Fruit fly (Drosophila melanogaster): Measurements from ENCODE around the gene Sfp84E.

The Sfp84E gene

DNA sequence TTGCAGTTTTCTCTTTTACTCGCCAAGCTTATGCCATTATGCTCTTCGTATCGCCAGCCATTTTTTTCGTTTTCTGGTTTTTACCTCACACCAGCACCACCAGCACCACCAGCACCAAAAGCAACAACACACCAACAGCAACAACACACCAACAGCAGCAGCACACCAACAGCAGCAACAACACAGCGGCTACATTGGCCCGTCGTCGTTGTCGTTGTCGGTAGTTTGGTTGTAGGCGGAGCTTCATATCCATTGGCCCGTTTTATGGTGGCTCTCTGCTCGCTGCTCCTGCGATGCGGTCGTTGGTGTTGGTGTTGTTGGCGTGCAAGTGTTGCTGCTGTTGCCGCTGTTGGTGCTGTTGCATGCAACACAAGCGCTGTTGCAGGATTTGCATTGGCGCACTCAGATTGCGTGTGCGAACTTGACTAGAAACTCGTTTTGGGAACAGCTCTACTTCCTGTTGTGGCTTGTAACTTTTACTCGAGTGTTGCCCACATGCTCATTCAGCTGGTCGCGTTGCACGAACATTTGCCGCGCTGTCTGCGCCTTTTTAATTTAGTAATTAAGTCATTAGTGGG, 43.2 kb downstream of the Sfp84E start (continued):
- TF ChIP-seq CG15073 (GFP tag; optimal IDR thresholded peaks at IDR 0.05) (no peak), CG15479 (GFP tag; optimal IDR thresholded peaks at IDR 0.05) (no peak), Ets97D (GFP tag; optimal IDR thresholded peaks at IDR 0.05) (no peak), crp (GFP tag; optimal IDR thresholded peaks at IDR 0.05) (no peak), hkb (optimal IDR thresholded peaks at IDR 0.05) (no peak), hkb (GFP tag; IDR thresholded peaks at IDR 0.05) (no peak), maf-S (GFP tag; optimal IDR thresholded peaks at IDR 0.05) (no peak), Fer3 (tag; optimal IDR thresholded peaks at IDR 0.05) (no peak), gcm (GFP tag; optimal IDR thresholded peaks at IDR 0.05) (no peak), CG2889 (GFP tag; IDR thresholded peaks at IDR 0.05) (no peak), repo (GFP tag; optimal IDR thresholded peaks at IDR 0.05) (no peak), Max (GFP tag; optimal IDR thresholded peaks at IDR 0.05) (no peak), CG2120 (GFP tag; optimal IDR thresholded peaks at IDR 0.05) (no peak), CG9727 (GFP tag; optimal IDR thresholded peaks at IDR 0.05) (no peak), CG32772 (GFP tag; IDR thresholded peaks at IDR 0.05) (no peak), h (optimal IDR thresholded peaks at IDR 0.05) (no peak), bab2 (GFP tag; optimal IDR thresholded peaks at IDR 0.05) (no peak), CG18011 (GFP tag; optimal IDR thresholded peaks at IDR 0.05) (no peak), exex (tag; optimal IDR thresholded peaks at IDR 0.05) (no peak), bsh (GFP tag; optimal IDR thresholded peaks at IDR 0.05) (no peak), fd64A (GFP tag; optimal IDR thresholded peaks at IDR 0.05) (no peak), twi (tag; optimal IDR thresholded peaks at IDR 0.05) (no peak), mld (GFP tag; IDR thresholded peaks at IDR 0.05; ENCODE audit: partially characterized antibody) (no peak), sc (optimal IDR thresholded peaks at IDR 0.05) (no peak), sc (GFP tag; optimal IDR thresholded peaks at IDR 0.05) (no peak), nom (GFP tag; optimal IDR thresholded peaks at IDR 0.05) (peak; percentile 23), CG3726 (GFP tag; IDR thresholded peaks at IDR 0.05) (no peak), ind (GFP tag; optimal IDR thresholded peaks at IDR 0.05) (no peak), tx (GFP tag; optimal IDR thresholded peaks at IDR 0.05) (no peak), sim (GFP tag; IDR thresholded peaks at IDR 0.05) (no peak), CG8281 (tag; optimal IDR thresholded peaks at IDR 0.05) (no peak), Aef1 (GFP tag; IDR thresholded peaks at IDR 0.05) (peak; percentile 70), CG11093 (GFP tag; IDR thresholded peaks at IDR 0.05) (0 out of 3 replicates have a peak, but pooled peaks have one; percentile 15), CG3163 (GFP tag; optimal IDR thresholded peaks at IDR 0.05) (peak; percentile 4), HLH54F (GFP tag; optimal IDR thresholded peaks at IDR 0.05) (no peak), H15 (GFP tag; IDR thresholded peaks at IDR 0.05) (no peak), org-1 (GFP tag; optimal IDR thresholded peaks at IDR 0.05) (no peak), Jarid2 (GFP tag; optimal IDR thresholded peaks at IDR 0.05) (peak; percentile 48), kni (GFP tag; optimal IDR thresholded peaks at IDR 0.05) (no peak), psq (GFP tag; optimal IDR thresholded peaks at IDR 0.05) (no peak), p53 (GFP tag; optimal IDR thresholded peaks at IDR 0.05) (no peak), Six4 (GFP tag; optimal IDR thresholded peaks at IDR 0.05) (no peak), CG4617 (GFP tag; optimal IDR thresholded peaks at IDR 0.05; ENCODE audit: borderline replicate concordance) (no peak), CG32767 (GFP tag; IDR thresholded peaks at IDR 0.05) (no peak), ash1 (GFP tag; optimal IDR thresholded peaks at IDR 0.05) (no peak), NfI (GFP tag; optimal IDR thresholded peaks at IDR 0.05) (no peak), ap (GFP tag; IDR thresholded peaks at IDR 0.05) (no peak), Tbp (GFP tag; optimal IDR thresholded peaks at IDR 0.05) (no peak), ftz-f1 (GFP tag; optimal IDR thresholded peaks at IDR 0.05) (no peak), CG8359 (GFP tag; optimal IDR thresholded peaks at IDR 0.05; ENCODE audit: borderline replicate concordance) (no peak), ken (GFP tag; IDR thresholded peaks at IDR 0.05) (no peak), tap (tag; optimal IDR thresholded peaks at IDR 0.05) (no peak)
